Worm (Caenorhabditis elegans) whole organism, L1 larva: ENCODE results near the gene vab-8.

Source experiments
- C04F5.9 ChIP-seq: sonication (generic microtip); optimal IDR thresholded peaks from 2 replicates; lab custom pipeline; 2016; ENCODE audit warnings: missing genetic modification characterization, missing compliant biosample characterization
- ceh-82 ChIP-seq, 3 experiments: fragments of 150-350 bp in 1 of 3; sonication (generic microtip) in 2 of 3; optimal IDR thresholded peaks; 2 replicates each; lab custom pipeline; 2014 to 2017; ENCODE audit warnings: missing biosample characterization in 3 of 3, missing genetic modification characterization in 3 of 3
- efl-1 ChIP-seq, 4 experiments: fragments of 150-350 bp; optimal IDR thresholded peaks in 3 of 4; peaks in 1 of 4; 1 replicate in 1 of 4; 2 replicates in 3 of 4; lab custom pipeline; 2014; ENCODE audit warnings: missing biosample characterization in 2 of 4, missing genetic modification characterization in 2 of 4, missing genetic modification reagents in 2 of 4
- egl-13 ChIP-seq: sonication (generic microtip); optimal IDR thresholded peaks from 2 replicates; lab custom pipeline; 2016; ENCODE audit warnings: missing genotype, missing genetic modification reagents, missing genetic modification characterization, missing compliant biosample characterization
- egl-27 ChIP-seq, 2 experiments: fragments of 150-350 bp in 1 of 2; sonication (generic microtip); optimal IDR thresholded peaks; 3 replicates each; lab custom pipeline; 2017 to 2018; ENCODE audit warnings: missing biosample characterization in 2 of 2, missing genetic modification characterization in 2 of 2, missing genetic modification reagents in 2 of 2
- hlh-17 ChIP-seq: fragments of 200-800 bp; sonication (Bioruptor generic); optimal IDR thresholded peaks from 2 replicates; lab custom pipeline; 2018; ENCODE audit warnings: missing genetic modification characterization, mild to moderate bottlenecking, missing compliant biosample characterization, moderate library complexity, borderline replicate concordance
- hpl-2 ChIP-seq: fragments of 150-350 bp; optimal IDR thresholded peaks from 2 replicates; lab custom pipeline; 2014; ENCODE audit warnings: missing biosample characterization, missing genetic modification reagents, missing genetic modification characterization
- lir-3 ChIP-seq: sonication (generic microtip); optimal IDR thresholded peaks from 2 replicates; lab custom pipeline; 2016; ENCODE audit warnings: mild to moderate bottlenecking, missing genetic modification characterization, moderate library complexity, missing compliant biosample characterization; ENCODE audit not compliant: poor library complexity
- nhr-237 ChIP-seq: fragments of 150-350 bp; optimal IDR thresholded peaks from 2 replicates; lab custom pipeline; 2014; ENCODE audit warnings: missing biosample characterization, missing genetic modification characterization
- vab-15 ChIP-seq: sonication (generic microtip); optimal IDR thresholded peaks from 2 replicates; lab custom pipeline; 2017; ENCODE audit warnings: missing genotype, mild to moderate bottlenecking, missing genetic modification characterization, missing compliant biosample characterization
- zag-1 ChIP-seq: fragments of 150-350 bp; optimal IDR thresholded peaks from 2 replicates; lab custom pipeline; 2014; ENCODE audit warnings: missing biosample characterization, missing genetic modification characterization

- TF ChIP-seq egl-27 (tag; optimal IDR thresholded peaks at IDR 0.05; lab: Kevin White, UChicago) (no peak), lir-3 (tag; lab: Kevin White, UChicago) (no peak), ceh-82 (tag; optimal IDR thresholded peaks at IDR 0.05; lab: Kevin White, UChicago) (no peak), nhr-237 (tag; lab: Kevin White, UChicago) (no peak), zag-1 (tag; lab: Kevin White, UChicago) (no peak), hlh-17 (GFP tag; lab: Kevin White, UChicago) (no peak), efl-1 (optimal IDR thresholded peaks at IDR 0.05; lab: Kevin White, UChicago) (no peak), efl-1 (GFP tag; optimal IDR thresholded peaks at IDR 0.05 in 1 of 2; lab: Kevin White, UChicago) (no peak), C04F5.9 (tag; lab: Kevin White, UChicago) (no peak), egl-13 (tag; lab: Kevin White, UChicago) (no peak), hpl-2 (GFP tag; lab: Kevin White, UChicago) (no peak), vab-15 (tag; lab: Kevin White, UChicago) (no peak)
Measured at ce11 chrV:12255343-12255742, 42.2 kb downstream of the vab-8 start, which contains the start of gene T04H1.12.
